Worm (Caenorhabditis elegans): ENCODE results near the gene tmem-145.
A peak's percentile ranks its signal among the peaks of the same experiment; 100 is the strongest.

The tmem-145 gene

DNA sequence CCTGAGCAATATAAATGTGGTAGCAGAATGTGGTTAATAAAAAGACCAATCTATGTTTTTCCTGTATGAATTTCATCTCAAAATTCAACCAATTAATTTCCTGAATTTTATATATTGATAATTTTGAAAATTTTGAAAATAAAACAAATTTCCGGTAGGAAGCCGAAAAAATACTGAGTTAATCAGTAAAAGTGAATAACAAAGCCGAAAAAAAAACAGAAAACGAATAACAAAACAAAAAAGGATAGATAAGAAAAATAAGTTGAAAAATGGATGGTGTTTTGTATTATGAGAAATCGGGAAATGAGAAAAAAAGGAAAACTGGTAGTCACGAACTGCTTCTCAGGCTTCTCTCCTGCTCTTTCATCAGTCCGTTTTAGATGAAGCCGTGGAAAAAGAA lies at the start of gene tmem-145:
Gene tmem-145, minus strand, starts transcription at position 101 of the 400 bp plus-strand sequence.
- no peak for TF ChIP-seq flt-1 (GFP tag; IDR thresholded peaks at IDR 0.05)
- TF ChIP-seq tbx-11 (GFP tag; IDR thresholded peaks at IDR 0.05) = no peak
- no peak for TF ChIP-seq ama-1 (optimal IDR thresholded peaks at IDR 0.05)
- no peak for TF ChIP-seq pes-1 (GFP tag; IDR thresholded peaks at IDR 0.05)
- no peak for TF ChIP-seq sea-1 (GFP tag; conservative IDR thresholded peaks at IDR 0.05)
- TF ChIP-seq tbx-37 (GFP tag; conservative IDR thresholded peaks at IDR 0.05) = no peak
- TF ChIP-seq B0310.2 (tag; optimal IDR thresholded peaks at IDR 0.05) = no peak
- no peak for TF ChIP-seq hmbx-1 (tag; optimal IDR thresholded peaks at IDR 0.05)
- TF ChIP-seq hmg-4 (GFP tag; optimal IDR thresholded peaks at IDR 0.05) = no peak
- no peak for TF ChIP-seq tra-4 (tag; optimal IDR thresholded peaks at IDR 0.05)
- no peak for TF ChIP-seq ets-7 (tag; optimal IDR thresholded peaks at IDR 0.05)
- TF ChIP-seq ceh-13 (GFP tag; optimal IDR thresholded peaks at IDR 0.05) = no peak
- no peak for TF ChIP-seq hnd-1 (tag; optimal IDR thresholded peaks at IDR 0.05)
- TF ChIP-seq ceh-36 (tag; optimal IDR thresholded peaks at IDR 0.05) = no peak

ce11 chrX:12123152-12123551 lies 49.5 kb upstream of the tmem-145 start, which contains the start of gene T01H10.11:
T01H10.11 (plus strand) TSS chrX:12123452.
- TF ChIP-seq ceh-13 (GFP tag; optimal IDR thresholded peaks at IDR 0.05) (no peak), tbx-11 (GFP tag; IDR thresholded peaks at IDR 0.05) (no peak), hmbx-1 (tag; optimal IDR thresholded peaks at IDR 0.05) (no peak)

- no peak for TF ChIP-seq tbx-11 (GFP tag; IDR thresholded peaks at IDR 0.05)
- no peak for TF ChIP-seq ceh-36 (tag; optimal IDR thresholded peaks at IDR 0.05)
- TF ChIP-seq scrt-1 (GFP tag; IDR thresholded peaks at IDR 0.05) = no peak
- TF ChIP-seq pes-1 (GFP tag; IDR thresholded peaks at IDR 0.05) = no peak
- TF ChIP-seq hmg-4 (GFP tag; optimal IDR thresholded peaks at IDR 0.05) = no peak
- no peak for TF ChIP-seq aly-1 (tag; optimal IDR thresholded peaks at IDR 0.05)
- TF ChIP-seq tbx-37 (GFP tag; conservative IDR thresholded peaks at IDR 0.05) = no peak
- TF ChIP-seq flt-1 (GFP tag; IDR thresholded peaks at IDR 0.05) = no peak
- no peak for TF ChIP-seq tra-4 (tag; optimal IDR thresholded peaks at IDR 0.05)
Measured at ce11 chrX:12121285-12121684, 47.6 kb upstream of the tmem-145 start, which contains the start of gene lgc-17. lgc-17 (plus strand) TSS chrX:12121585.

DNA sequence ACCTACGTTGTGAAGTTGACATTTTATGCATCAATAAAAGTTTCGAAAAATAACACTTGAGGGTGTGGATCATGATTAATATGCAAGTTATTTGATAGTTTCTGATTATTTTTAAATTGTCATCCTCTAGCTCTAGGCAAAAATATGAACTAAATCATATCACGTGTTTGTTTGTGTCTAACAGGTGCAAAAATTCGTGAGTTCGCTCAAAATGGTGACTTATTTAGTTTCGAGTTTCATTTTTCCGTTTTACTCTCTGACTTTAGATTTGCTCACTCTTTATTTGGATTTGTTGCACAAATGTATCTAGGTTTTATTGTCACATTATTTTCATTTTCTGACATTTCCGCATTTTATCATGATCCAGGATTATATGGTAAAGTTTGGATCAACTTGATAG lies 44.7 kb upstream of the tmem-145 start, which contains the start of gene lgc-16:
Gene lgc-16, plus strand, starts transcription at position 301 of the 400 bp plus-strand sequence.
- TF ChIP-seq hmg-4 (GFP tag; optimal IDR thresholded peaks at IDR 0.05) (no peak), B0310.2 (tag; optimal IDR thresholded peaks at IDR 0.05) (no peak), hnd-1 (tag; optimal IDR thresholded peaks at IDR 0.05) (no peak), flt-1 (GFP tag; IDR thresholded peaks at IDR 0.05) (no peak), hmbx-1 (tag; optimal IDR thresholded peaks at IDR 0.05) (no peak), F13C5.2 (tag; optimal IDR thresholded peaks at IDR 0.05) (no peak), pes-1 (GFP tag; IDR thresholded peaks at IDR 0.05) (no peak), ets-7 (tag; optimal IDR thresholded peaks at IDR 0.05) (no peak), sea-1 (GFP tag; conservative IDR thresholded peaks at IDR 0.05) (no peak), ceh-36 (tag; optimal IDR thresholded peaks at IDR 0.05) (no peak)

- TF ChIP-seq hmg-4 (GFP tag; optimal IDR thresholded peaks at IDR 0.05) (no peak), flt-1 (GFP tag; IDR thresholded peaks at IDR 0.05) (no peak), pes-1 (GFP tag; IDR thresholded peaks at IDR 0.05) (no peak), hnd-1 (tag; optimal IDR thresholded peaks at IDR 0.05) (no peak)
Measured at ce11 chrX:12114024-12114423, 40.4 kb upstream of the tmem-145 start, which contains the start of gene lgc-15. lgc-15 (plus strand) TSS chrX:12114324.

- TF ChIP-seq tbx-11 (GFP tag; IDR thresholded peaks at IDR 0.05) = no peak
- TF ChIP-seq scrt-1 (GFP tag; IDR thresholded peaks at IDR 0.05) = no peak
- no peak for TF ChIP-seq pes-1 (GFP tag; IDR thresholded peaks at IDR 0.05)
- no peak for TF ChIP-seq aly-1 (tag; optimal IDR thresholded peaks at IDR 0.05)
- TF ChIP-seq F13C5.2 (tag; optimal IDR thresholded peaks at IDR 0.05) = no peak
- no peak for TF ChIP-seq hmg-4 (GFP tag; optimal IDR thresholded peaks at IDR 0.05)
- TF ChIP-seq ama-1 (optimal IDR thresholded peaks at IDR 0.05) = no peak
- TF ChIP-seq ets-7 (tag; optimal IDR thresholded peaks at IDR 0.05) = no peak
- no peak for TF ChIP-seq ceh-13 (GFP tag; optimal IDR thresholded peaks at IDR 0.05)
- no peak for TF ChIP-seq hnd-1 (tag; optimal IDR thresholded peaks at IDR 0.05)
- no peak for TF ChIP-seq B0310.2 (tag; optimal IDR thresholded peaks at IDR 0.05)
- TF ChIP-seq sea-1 (GFP tag; conservative IDR thresholded peaks at IDR 0.05) = no peak
- TF ChIP-seq hmbx-1 (tag; optimal IDR thresholded peaks at IDR 0.05) = no peak
- TF ChIP-seq tbx-37 (GFP tag; conservative IDR thresholded peaks at IDR 0.05) = no peak
- TF ChIP-seq tra-4 (tag; optimal IDR thresholded peaks at IDR 0.05) = no peak
- TF ChIP-seq ceh-36 (tag; optimal IDR thresholded peaks at IDR 0.05) = no peak
Measured at ce11 chrX:12111213-12111612, 37.5 kb upstream of the tmem-145 start, which contains the start of gene lgc-14. lgc-14 (plus strand) TSS chrX:12111513.

DNA sequence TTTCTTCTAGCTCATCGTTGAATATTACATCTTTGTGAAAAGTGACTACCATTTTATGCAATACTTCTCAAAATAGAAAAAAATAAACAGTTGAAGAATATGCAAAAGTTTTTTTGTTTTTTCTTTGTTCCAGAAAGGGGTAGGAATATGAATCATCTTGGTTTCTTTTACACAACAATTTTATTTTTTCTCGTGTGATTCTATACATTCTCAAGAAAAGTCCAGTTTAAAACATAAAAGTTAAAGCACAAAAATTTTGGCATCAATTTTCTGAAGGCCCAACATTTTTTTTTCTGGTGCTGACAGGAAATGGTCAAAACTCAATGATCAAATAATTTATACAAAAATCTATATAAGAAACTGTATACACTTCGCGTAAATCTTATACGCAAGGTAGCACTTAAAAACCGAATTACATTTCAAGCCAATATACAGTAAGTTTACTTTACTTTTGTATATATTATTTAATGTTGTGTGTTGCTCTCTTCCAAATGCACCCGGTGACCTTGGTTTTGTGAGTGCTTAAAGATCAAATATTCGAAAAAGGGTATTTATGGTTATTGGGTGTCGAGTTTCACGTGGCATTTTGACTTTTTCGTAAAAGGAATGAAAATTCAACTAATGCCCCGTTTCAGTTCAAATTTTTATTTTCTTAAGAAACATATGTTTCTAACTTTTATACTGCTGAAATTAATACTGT lies 35.0 kb upstream of the tmem-145 start, which contains the start of the genes W03G11.2 and lgc-13:
Gene W03G11.2, minus strand, starts transcription at position 101 of the 700 bp plus-strand sequence.
Gene lgc-13, plus strand, starts transcription at position 650 of the 700 bp plus-strand sequence.
- no peak for TF ChIP-seq B0310.2 (tag; optimal IDR thresholded peaks at IDR 0.05)
- TF ChIP-seq hnd-1 (tag; optimal IDR thresholded peaks at IDR 0.05) = no peak
- TF ChIP-seq ceh-36 (tag; optimal IDR thresholded peaks at IDR 0.05) = no peak
- no peak for TF ChIP-seq sea-1 (GFP tag; conservative IDR thresholded peaks at IDR 0.05)
- TF ChIP-seq tra-4 (tag; optimal IDR thresholded peaks at IDR 0.05) = no peak
- TF ChIP-seq ceh-13 (GFP tag; optimal IDR thresholded peaks at IDR 0.05) = no peak
- TF ChIP-seq ets-7 (tag; optimal IDR thresholded peaks at IDR 0.05) = no peak
- no peak for TF ChIP-seq pes-1 (GFP tag; IDR thresholded peaks at IDR 0.05)
- no peak for TF ChIP-seq ama-1 (optimal IDR thresholded peaks at IDR 0.05)

DNA sequence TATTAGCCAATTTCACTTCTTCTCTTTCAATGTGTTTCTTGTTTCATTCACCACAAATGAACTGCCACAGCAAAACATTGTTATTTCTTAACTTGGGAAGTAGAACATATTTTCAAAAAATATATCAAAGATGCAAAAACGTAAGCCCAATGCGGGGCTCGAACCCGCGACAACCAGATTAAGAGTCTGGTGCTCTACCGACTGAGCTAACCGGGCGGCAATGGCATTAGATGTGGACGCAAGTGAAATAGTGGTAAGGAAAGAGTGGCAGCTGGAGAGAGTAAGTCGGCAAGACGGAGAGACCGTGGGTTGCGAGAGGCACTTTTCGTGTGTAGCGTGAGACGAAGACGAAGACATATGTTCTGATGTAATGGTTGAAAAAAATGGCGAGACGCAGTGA lies 32.3 kb upstream of the tmem-145 start:
- TF ChIP-seq ceh-36 (tag; optimal IDR thresholded peaks at IDR 0.05) (peak; percentile 98), hnd-1 (tag; optimal IDR thresholded peaks at IDR 0.05) (peak; percentile 93), tbx-11 (GFP tag; IDR thresholded peaks at IDR 0.05) (peak; percentile 99), tbx-37 (GFP tag; conservative IDR thresholded peaks at IDR 0.05) (peak; percentile 99), ceh-13 (GFP tag; optimal IDR thresholded peaks at IDR 0.05) (peak; percentile 97), B0310.2 (tag; optimal IDR thresholded peaks at IDR 0.05) (peak; percentile 95), ets-7 (tag; optimal IDR thresholded peaks at IDR 0.05) (peak; percentile 94), flt-1 (GFP tag; IDR thresholded peaks at IDR 0.05) (peak; percentile 99), hmg-4 (GFP tag; optimal IDR thresholded peaks at IDR 0.05) (no peak), sea-1 (GFP tag; conservative IDR thresholded peaks at IDR 0.05) (peak; percentile 97), pes-1 (GFP tag; IDR thresholded peaks at IDR 0.05) (peak; percentile 99), aly-1 (tag; optimal IDR thresholded peaks at IDR 0.05) (peak; percentile 97), scrt-1 (GFP tag; IDR thresholded peaks at IDR 0.05) (peak; percentile 99), F13C5.2 (tag; optimal IDR thresholded peaks at IDR 0.05) (peak; percentile 99), hmbx-1 (tag; optimal IDR thresholded peaks at IDR 0.05) (peak; percentile 88), tra-4 (tag; optimal IDR thresholded peaks at IDR 0.05) (peak; percentile 86), ama-1 (optimal IDR thresholded peaks at IDR 0.05) (no peak)
